Fruit fly (Drosophila melanogaster) whole organism, embryonic: ENCODE measurements around the gene pall.

ENCODE experiments used
- B-H2 ChIP-seq: fragments of 200-800 bp; sonication (Bioruptor generic); optimal IDR thresholded peaks from 2 replicates; lab custom pipeline; 2018; ENCODE audit warnings: missing biosample characterization, mild to moderate bottlenecking, missing genetic modification characterization
- Bteb2 ChIP-seq: fragments of 200-800 bp; sonication (Bioruptor generic); optimal IDR thresholded peaks from 2 replicates; lab custom pipeline; 2016; ENCODE audit warnings: missing biosample characterization, missing genetic modification characterization
- CG10274 ChIP-seq: fragments of 200-800 bp; sonication (Bioruptor generic); optimal IDR thresholded peaks from 3 replicates; lab custom pipeline; 2017; ENCODE audit warnings: missing biosample characterization, mild to moderate bottlenecking, missing genetic modification characterization
- CG10543 ChIP-seq: fragments of 200-800 bp; sonication (Bioruptor generic); optimal IDR thresholded peaks from 3 replicates; lab custom pipeline; 2017; ENCODE audit warnings: missing biosample characterization, mild to moderate bottlenecking, missing genetic modification characterization, moderate library complexity
- CG10565 ChIP-seq: fragments of 200-800 bp; sonication (Bioruptor generic); optimal IDR thresholded peaks from 3 replicates; lab custom pipeline; 2016; ENCODE audit warnings: missing biosample characterization, mild to moderate bottlenecking, missing genetic modification characterization
- CG11398 ChIP-seq: fragments of 200-800 bp; sonication (Bioruptor generic); optimal IDR thresholded peaks from 2 replicates; lab custom pipeline; 2016; ENCODE audit warnings: missing biosample characterization, missing genetic modification characterization
- CG13775 ChIP-seq: fragments of 200-800 bp; sonication (Bioruptor generic); optimal IDR thresholded peaks from 3 replicates; lab custom pipeline; 2017; ENCODE audit warnings: missing biosample characterization, mild to moderate bottlenecking, missing genetic modification characterization
- CG13894 ChIP-seq: fragments of 200-800 bp; sonication (Bioruptor generic); optimal IDR thresholded peaks from 3 replicates; lab custom pipeline; 2018; ENCODE audit warnings: missing biosample characterization, mild to moderate bottlenecking, missing genetic modification characterization, moderate library complexity
- CG14441 ChIP-seq: fragments of 200-800 bp; sonication (Bioruptor generic); IDR thresholded peaks from 2 replicates; pipeline ENCODE4 v1.3.6; 2022; ENCODE audit warnings: missing biosample characterization, missing genetic modification characterization
- CG14860 ChIP-seq: fragments of 200-800 bp; sonication (Bioruptor generic); IDR thresholded peaks from 3 replicates; pipeline ENCODE4 v1.3.6; 2022; ENCODE audit warnings: missing biosample characterization, missing genetic modification characterization; ENCODE audit not compliant: partially characterized antibody
- CG17359 ChIP-seq: fragments of 200-800 bp; sonication (Bioruptor generic); optimal IDR thresholded peaks from 3 replicates; lab custom pipeline; 2018; ENCODE audit warnings: missing biosample characterization, mild to moderate bottlenecking, missing genetic modification characterization, moderate library complexity
- CG2678 ChIP-seq: fragments of 200-800 bp; sonication (Bioruptor generic); optimal IDR thresholded peaks from 3 replicates; lab custom pipeline; 2019; ENCODE audit warnings: missing biosample characterization, mild to moderate bottlenecking, missing genetic modification characterization, moderate library complexity
- CG31365 ChIP-seq: fragments of 200-800 bp; sonication (Bioruptor generic); optimal IDR thresholded peaks from 2 replicates; lab custom pipeline; 2018; ENCODE audit warnings: missing biosample characterization, mild to moderate bottlenecking, missing genetic modification characterization
- CG32772 ChIP-seq: fragments of 200-800 bp; sonication (Bioruptor generic); IDR thresholded peaks from 2 replicates; pipeline ENCODE4 v1.3.6; 2022; ENCODE audit warnings: missing biosample characterization, missing genetic modification characterization
- CG3995 ChIP-seq: fragments of 200-800 bp; sonication (Bioruptor generic); optimal IDR thresholded peaks from 3 replicates; lab custom pipeline; 2016; ENCODE audit warnings: missing biosample characterization, missing genetic modification characterization
- CG6813 ChIP-seq: fragments of 200-800 bp; sonication (Bioruptor generic); optimal IDR thresholded peaks from 2 replicates; lab custom pipeline; 2017; ENCODE audit warnings: missing biosample characterization, missing genetic modification characterization, mild to moderate bottlenecking, moderate library complexity, missing genetic modification reagents
- CG7372 ChIP-seq: fragments of 200-800 bp; sonication (Bioruptor generic); IDR thresholded peaks from 2 replicates; pipeline ENCODE4 v1.3.6; 2022; ENCODE audit warnings: missing biosample characterization, missing genetic modification characterization
- CG8290 ChIP-seq, 3 experiments: fragments of 200-800 bp; sonication (Bioruptor generic); optimal IDR thresholded peaks; 2 replicates each; lab custom pipeline; 2016 to 2019; ENCODE audit warnings: missing biosample characterization in 3 of 3, missing genetic modification characterization in 3 of 3, mild to moderate bottlenecking in 2 of 3, moderate library complexity in 1 of 3
- CTCF ChIP-seq: fragments of 200-800 bp; sonication (Bioruptor generic); optimal IDR thresholded peaks from 2 replicates; lab custom pipeline; 2017; ENCODE audit warnings: missing biosample characterization, mild to moderate bottlenecking, missing genetic modification characterization, moderate library complexity
- Dek ChIP-seq: fragments of 200-800 bp; sonication (Bioruptor generic); optimal IDR thresholded peaks from 3 replicates; lab custom pipeline; 2019; ENCODE audit warnings: missing biosample characterization, mild to moderate bottlenecking, missing genetic modification characterization, moderate library complexity
- Dll ChIP-seq: fragments of 200-800 bp; sonication (Bioruptor generic); IDR thresholded peaks from 4 replicates; pipeline ENCODE4 v1.3.6; 2022; ENCODE audit warnings: missing biosample characterization, missing genetic modification characterization; ENCODE audit not compliant: partially characterized antibody
- H2.0 ChIP-seq: fragments of 200-800 bp; sonication (Bioruptor generic); IDR thresholded peaks from 2 replicates; pipeline ENCODE4 v1.3.6; 2022; ENCODE audit warnings: missing biosample characterization, missing genetic modification characterization
- HLH54F ChIP-seq: fragments of 200-800 bp; sonication (Bioruptor generic); optimal IDR thresholded peaks from 3 replicates; lab custom pipeline; 2016; ENCODE audit warnings: missing biosample characterization, missing genetic modification characterization
- HLHmδ ChIP-seq: fragments of 200-800 bp; sonication (Bioruptor generic); optimal IDR thresholded peaks from 2 replicates; lab custom pipeline; 2018; ENCODE audit warnings: missing biosample characterization, mild to moderate bottlenecking, missing genetic modification characterization, moderate library complexity
- Hey ChIP-seq: fragments of 200-800 bp; sonication (Bioruptor generic); optimal IDR thresholded peaks from 3 replicates; lab custom pipeline; 2018; ENCODE audit warnings: missing biosample characterization, mild to moderate bottlenecking, missing genetic modification characterization
- Hr3 ChIP-seq: fragments of 200-800 bp; sonication (Bioruptor generic); optimal IDR thresholded peaks from 3 replicates; lab custom pipeline; 2016; ENCODE audit warnings: missing biosample characterization, missing genetic modification characterization
- Opbp ChIP-seq: fragments of 200-800 bp; sonication (Bioruptor generic); IDR thresholded peaks from 3 replicates; pipeline ENCODE4 v1.3.6; 2022; ENCODE audit warnings: missing biosample characterization, missing genetic modification characterization; ENCODE audit not compliant: partially characterized antibody
- Sox102F ChIP-seq: fragments of 200-800 bp; sonication (Bioruptor generic); optimal IDR thresholded peaks from 2 replicates; lab custom pipeline; 2018; ENCODE audit warnings: missing biosample characterization, mild to moderate bottlenecking, missing genetic modification characterization, moderate library complexity
- bigmax ChIP-seq: fragments of 200-800 bp; sonication (Bioruptor generic); optimal IDR thresholded peaks from 2 replicates; lab custom pipeline; 2018; ENCODE audit warnings: missing biosample characterization, mild to moderate bottlenecking, missing genetic modification characterization
- bsh ChIP-seq, 2 experiments: fragments of 200-800 bp; sonication (Bioruptor generic); optimal IDR thresholded peaks; 2 replicates each; lab custom pipeline; 2017 to 2018; ENCODE audit warnings: mild to moderate bottlenecking in 2 of 2, missing biosample characterization in 2 of 2, missing genetic modification characterization in 2 of 2, moderate library complexity in 1 of 2
- btn ChIP-seq: fragments of 200-800 bp; sonication (Bioruptor generic); optimal IDR thresholded peaks from 2 replicates; lab custom pipeline; 2016; ENCODE audit warnings: missing biosample characterization, missing genetic modification characterization
- cato ChIP-seq: fragments of 200-800 bp; sonication (Bioruptor generic); optimal IDR thresholded peaks from 2 replicates; lab custom pipeline; 2016; ENCODE audit warnings: missing biosample characterization, missing genetic modification characterization, borderline replicate concordance
- caup ChIP-seq: fragments of 200-800 bp; sonication (Bioruptor generic); optimal IDR thresholded peaks from 3 replicates; lab custom pipeline; 2017; ENCODE audit warnings: missing biosample characterization, mild to moderate bottlenecking, missing genetic modification characterization, moderate library complexity; ENCODE audit not compliant: severe bottlenecking
- corto ChIP-seq: fragments of 200-800 bp; sonication (Bioruptor generic); optimal IDR thresholded peaks from 2 replicates; lab custom pipeline; 2016; ENCODE audit warnings: missing biosample characterization, mild to moderate bottlenecking, missing genetic modification characterization, moderate library complexity
- da ChIP-seq: fragments of 200-800 bp; sonication (Bioruptor generic); optimal IDR thresholded peaks from 2 replicates; lab custom pipeline; 2016; ENCODE audit warnings: missing biosample characterization, missing genetic modification characterization
- ems ChIP-seq: fragments of 200-800 bp; sonication (Bioruptor generic); optimal IDR thresholded peaks from 3 replicates; lab custom pipeline; 2016; ENCODE audit warnings: missing biosample characterization, missing genetic modification characterization
- gcm ChIP-seq: fragments of 200-800 bp; sonication (Bioruptor generic); optimal IDR thresholded peaks from 2 replicates; lab custom pipeline; 2019; ENCODE audit warnings: missing biosample characterization, mild to moderate bottlenecking, missing genetic modification characterization, moderate library complexity
- grau ChIP-seq: fragments of 200-800 bp; optimal IDR thresholded peaks from 3 replicates; lab custom pipeline; 2019; ENCODE audit warnings: missing biosample characterization, mild to moderate bottlenecking, missing genetic modification characterization, moderate library complexity
- gro ChIP-seq: fragments of 200-800 bp; sonication (Bioruptor generic); optimal IDR thresholded peaks from 2 replicates; lab custom pipeline; 2016; ENCODE audit warnings: missing biosample characterization, missing genetic modification characterization
- gt ChIP-seq: fragments of 200-800 bp; sonication (Bioruptor generic); IDR thresholded peaks from 2 replicates; pipeline ENCODE4 v1.3.6; 2022; ENCODE audit warnings: missing biosample characterization, missing genetic modification characterization
- her ChIP-seq: fragments of 200-800 bp; sonication (Bioruptor generic); optimal IDR thresholded peaks from 2 replicates; lab custom pipeline; 2016; ENCODE audit warnings: missing biosample characterization, missing genetic modification characterization
- inv ChIP-seq: fragments of 200-800 bp; sonication (Bioruptor generic); IDR thresholded peaks from 2 replicates; pipeline ENCODE4 v1.3.6; 2022; ENCODE audit warnings: missing biosample characterization, missing genetic modification characterization; ENCODE audit not compliant: partially characterized antibody
- kah ChIP-seq: fragments of 200-800 bp; sonication (Bioruptor generic); optimal IDR thresholded peaks from 2 replicates; lab custom pipeline; 2018; ENCODE audit warnings: missing biosample characterization, mild to moderate bottlenecking, missing genetic modification characterization
- klu ChIP-seq: fragments of 200-800 bp; sonication (Bioruptor generic); IDR thresholded peaks from 2 replicates; pipeline ENCODE4 v1.3.6; 2022; ENCODE audit warnings: missing biosample characterization, missing genetic modification characterization
- nau ChIP-seq: fragments of 200-800 bp; sonication (Bioruptor generic); optimal IDR thresholded peaks from 3 replicates; lab custom pipeline; 2017; ENCODE audit warnings: missing biosample characterization, mild to moderate bottlenecking, missing genetic modification characterization, missing genetic modification reagents
- pita ChIP-seq: fragments of 200-800 bp; sonication (Bioruptor generic); optimal IDR thresholded peaks from 2 replicates; lab custom pipeline; 2017; ENCODE audit warnings: missing biosample characterization, mild to moderate bottlenecking, missing genetic modification characterization
- ranshi ChIP-seq: fragments of 200-800 bp; sonication (Bioruptor generic); IDR thresholded peaks from 2 replicates; pipeline ENCODE4 v1.3.6; 2022; ENCODE audit warnings: missing biosample characterization, missing genetic modification characterization
- ttk ChIP-seq: fragments of 200-800 bp; sonication (Bioruptor generic); IDR thresholded peaks from 2 replicates; pipeline ENCODE4 v2.1.2; 2022; ENCODE audit warnings: missing biosample characterization, missing genetic modification characterization

The pall gene

dm6 chr3L:9460775-9461491 is 26.7 kb downstream of the pall start, which contains the start of the genes CG3434 and CG44838 (continued):
- TF ChIP-seq ranshi (GFP tag; lab: Robert Waterston, UW) = peak; percentile 64
- peak; percentile 48 for TF ChIP-seq nau (GFP tag; lab: Kevin White, UChicago)
- peak; percentile 79 for TF ChIP-seq CG17359
- TF ChIP-seq CG8290 (GFP tag; optimal IDR thresholded peaks at IDR 0.05; lab: Kevin White, UChicago) = peak; percentile 83
- TF ChIP-seq CG8290 (tag; optimal IDR thresholded peaks at IDR 0.05; lab: Kevin White, UChicago) = peak; percentile 27 to 81
- TF ChIP-seq pita = no peak
- TF ChIP-seq CG14441 (GFP tag; lab: Robert Waterston, UW) = peak; percentile 76
- no peak for TF ChIP-seq da (GFP tag; lab: Kevin White, UChicago)
- TF ChIP-seq HLH54F (GFP tag; lab: Kevin White, UChicago) = peak; percentile 69
- TF ChIP-seq kah (GFP tag; lab: Kevin White, UChicago) = no peak
- TF ChIP-seq CTCF (GFP tag; lab: Kevin White, UChicago) = peak; percentile 60
- peak; percentile 83 for TF ChIP-seq CG2678 (tag; lab: Kevin White, UChicago)
- TF ChIP-seq HLHmδ (GFP tag; lab: Kevin White, UChicago) = no peak
- TF ChIP-seq CG13775 (GFP tag; lab: Kevin White, UChicago) = peak; percentile 89
- TF ChIP-seq gcm (GFP tag; lab: Kevin White, UChicago) = peak; percentile 89
- peak; percentile 64 for TF ChIP-seq gro (GFP tag; lab: Kevin White, UChicago)
- TF ChIP-seq CG32772 = peak; percentile 65
- TF ChIP-seq Sox102F = peak; percentile 79
- TF ChIP-seq Opbp = no peak; the same call in 2 of the 3 replicates
- TF ChIP-seq CG10565 = peak; percentile 11
- TF ChIP-seq Dek (tag; lab: Kevin White, UChicago) = peak; percentile 77
- peak; percentile 57; the same call in 1 of the 2 replicates for TF ChIP-seq CG7372 (GFP tag; lab: Robert Waterston, UW)
- peak; percentile 9 for TF ChIP-seq Hey
- no peak for TF ChIP-seq CG31365 (tag; lab: Kevin White, UChicago)
- no peak for TF ChIP-seq CG14860
- TF ChIP-seq Dll (GFP tag; lab: Robert Waterston, UW) = peak; percentile 21; the same call in 1 of the 4 replicates
- peak; percentile 7 for TF ChIP-seq CG6813 (GFP tag; lab: Kevin White, UChicago)
- peak; percentile 77 for TF ChIP-seq cato (GFP tag; lab: Kevin White, UChicago)
- TF ChIP-seq klu = peak; percentile 51; the same call in 1 of the 2 replicates
- TF ChIP-seq her (GFP tag; lab: Kevin White, UChicago) = no peak
- peak; percentile 77 for TF ChIP-seq ems (GFP tag; lab: Kevin White, UChicago)
- no peak for TF ChIP-seq CG11398 (GFP tag; lab: Kevin White, UChicago)
- TF ChIP-seq bsh (GFP tag; optimal IDR thresholded peaks at IDR 0.05; lab: Kevin White, UChicago) = peak; percentile 9 to 81
- TF ChIP-seq Bteb2 (GFP tag; lab: Kevin White, UChicago) = peak; percentile 72
- TF ChIP-seq H2.0 = peak; percentile 24; the same call in 1 of the 2 replicates
- peak; percentile 50 for TF ChIP-seq bigmax (GFP tag; lab: Kevin White, UChicago)
- peak; percentile 82 for TF ChIP-seq Hr3 (GFP tag; lab: Kevin White, UChicago)
- TF ChIP-seq CG13894 (tag; lab: Kevin White, UChicago) = peak; percentile 85
- peak; percentile 83 for TF ChIP-seq caup (GFP tag; lab: Kevin White, UChicago)
- no peak for TF ChIP-seq gt
- TF ChIP-seq grau = peak; percentile 84
- peak; percentile 45 for TF ChIP-seq CG10274 (GFP tag; lab: Kevin White, UChicago)
- TF ChIP-seq CG3995 (GFP tag; lab: Kevin White, UChicago) = peak; percentile 29
- TF ChIP-seq B-H2 (GFP tag; lab: Kevin White, UChicago) = peak; percentile 79
- TF ChIP-seq corto (GFP tag; lab: Kevin White, UChicago) = peak; percentile 42
- TF ChIP-seq btn (GFP tag; lab: Kevin White, UChicago) = peak; percentile 25
- TF ChIP-seq ttk (GFP tag; lab: Robert Waterston, UW) = peak; percentile 70
- no peak for TF ChIP-seq inv (GFP tag; lab: Robert Waterston, UW)
- TF ChIP-seq CG10543 (GFP tag; lab: Kevin White, UChicago) = peak; percentile 91
